Fruit fly (Drosophila melanogaster) whole organism, embryonic: ENCODE data around the gene CG14423.

Experiments used
- BtbVII ChIP-seq: fragments of 200-800 bp; sonication (Bioruptor generic); optimal IDR thresholded peaks from 3 replicates; lab custom pipeline; 2017; ENCODE audit warnings: missing biosample characterization, mild to moderate bottlenecking, missing genetic modification characterization
- CG1024 ChIP-seq: fragments of 200-800 bp; sonication (Bioruptor generic); IDR thresholded peaks from 2 replicates; pipeline ENCODE4 v1.3.6; 2022; ENCODE audit warnings: missing biosample characterization, missing genetic modification characterization
- CG11504 ChIP-seq: fragments of 200-800 bp; sonication (Bioruptor generic); optimal IDR thresholded peaks from 3 replicates; lab custom pipeline; 2019; ENCODE audit warnings: missing biosample characterization, mild to moderate bottlenecking, missing genetic modification characterization, moderate library complexity
- CG13624 ChIP-seq: fragments of 200-800 bp; sonication (Bioruptor generic); optimal IDR thresholded peaks from 2 replicates; lab custom pipeline; 2016; ENCODE audit warnings: missing biosample characterization, missing genetic modification characterization
- CG15479 ChIP-seq: fragments of 200-800 bp; sonication (Bioruptor generic); optimal IDR thresholded peaks from 3 replicates; lab custom pipeline; 2019; ENCODE audit warnings: missing biosample characterization, mild to moderate bottlenecking, missing genetic modification characterization, moderate library complexity
- CG15601 ChIP-seq: fragments of 200-800 bp; sonication (Bioruptor generic); optimal IDR thresholded peaks from 3 replicates; lab custom pipeline; 2019; ENCODE audit warnings: missing biosample characterization, mild to moderate bottlenecking, missing genetic modification characterization, moderate library complexity
- CG17359 ChIP-seq: fragments of 200-800 bp; sonication (Bioruptor generic); optimal IDR thresholded peaks from 3 replicates; lab custom pipeline; 2018; ENCODE audit warnings: missing biosample characterization, mild to moderate bottlenecking, missing genetic modification characterization, moderate library complexity
- CG17361 ChIP-seq: fragments of 200-800 bp; sonication (Bioruptor generic); IDR thresholded peaks from 3 replicates; pipeline ENCODE4 v1.3.6; 2022; ENCODE audit warnings: missing biosample characterization, missing genetic modification characterization
- CG18599 ChIP-seq: fragments of 200-800 bp; sonication (Bioruptor generic); optimal IDR thresholded peaks from 3 replicates; lab custom pipeline; 2017; ENCODE audit warnings: missing biosample characterization, missing genetic modification characterization, mild to moderate bottlenecking, moderate library complexity, missing genetic modification reagents
- CG2199 ChIP-seq: fragments of 200-800 bp; sonication (Bioruptor generic); IDR thresholded peaks from 3 replicates; pipeline ENCODE4 v1.3.6; 2022; ENCODE audit warnings: missing biosample characterization, missing genetic modification characterization
- CG2678 ChIP-seq: fragments of 200-800 bp; sonication (Bioruptor generic); optimal IDR thresholded peaks from 3 replicates; lab custom pipeline; 2019; ENCODE audit warnings: missing biosample characterization, mild to moderate bottlenecking, missing genetic modification characterization, moderate library complexity
- CG4404 ChIP-seq: fragments of 200-800 bp; sonication (Bioruptor generic); IDR thresholded peaks from 2 replicates; pipeline ENCODE4 v1.3.6; 2022; ENCODE audit warnings: missing biosample characterization, missing genetic modification characterization
- CG7271 ChIP-seq: fragments of 200-800 bp; sonication (Bioruptor generic); optimal IDR thresholded peaks from 2 replicates; lab custom pipeline; 2018; ENCODE audit warnings: missing biosample characterization, mild to moderate bottlenecking, missing genetic modification characterization, moderate library complexity
- CG7556 ChIP-seq: fragments of 200-800 bp; sonication (Bioruptor generic); optimal IDR thresholded peaks from 2 replicates; lab custom pipeline; 2017; ENCODE audit warnings: missing biosample characterization, mild to moderate bottlenecking, missing genetic modification characterization
- CG8281 ChIP-seq: fragments of 200-800 bp; sonication (Bioruptor generic); optimal IDR thresholded peaks from 2 replicates; lab custom pipeline; 2018; ENCODE audit warnings: missing biosample characterization, mild to moderate bottlenecking, missing genetic modification characterization, moderate library complexity
- CG9817 ChIP-seq: fragments of 200-800 bp; sonication (Bioruptor generic); optimal IDR thresholded peaks from 2 replicates; lab custom pipeline; 2018; ENCODE audit warnings: missing biosample characterization, mild to moderate bottlenecking, missing genetic modification characterization, moderate library complexity
- CG9876 ChIP-seq: fragments of 200-800 bp; sonication (Bioruptor generic); optimal IDR thresholded peaks from 2 replicates; lab custom pipeline; 2016; ENCODE audit warnings: missing biosample characterization, missing genetic modification characterization
- Chrac-16 ChIP-seq: fragments of 200-800 bp; sonication (Bioruptor generic); optimal IDR thresholded peaks from 3 replicates; lab custom pipeline; 2016; ENCODE audit warnings: missing biosample characterization, missing genetic modification characterization
- D19A ChIP-seq: fragments of 200-800 bp; optimal IDR thresholded peaks from 3 replicates; lab custom pipeline; 2019; ENCODE audit warnings: missing biosample characterization, mild to moderate bottlenecking, missing genetic modification characterization, moderate library complexity
- Fer1 ChIP-seq: fragments of 200-800 bp; sonication (Bioruptor generic); optimal IDR thresholded peaks from 2 replicates; lab custom pipeline; 2017; ENCODE audit warnings: missing biosample characterization, mild to moderate bottlenecking, missing genetic modification characterization
- Lim3 ChIP-seq: fragments of 200-800 bp; sonication (Bioruptor generic); IDR thresholded peaks from 2 replicates; pipeline ENCODE4 v1.3.6; 2022; ENCODE audit warnings: missing biosample characterization, missing genetic modification characterization
- Poxn ChIP-seq: fragments of 200-800 bp; sonication (Bioruptor generic); IDR thresholded peaks from 2 replicates; pipeline ENCODE4 v1.3.6; 2022; ENCODE audit warnings: missing biosample characterization, missing genetic modification characterization
- Ptx1 ChIP-seq: fragments of 200-800 bp; sonication (Bioruptor generic); IDR thresholded peaks from 2 replicates; pipeline ENCODE4 v1.3.6; 2022; ENCODE audit warnings: missing biosample characterization, missing genetic modification characterization
- Side ChIP-seq: fragments of 200-800 bp; sonication (Bioruptor generic); optimal IDR thresholded peaks from 2 replicates; lab custom pipeline; 2016; ENCODE audit warnings: missing biosample characterization, missing genetic modification characterization
- Trl ChIP-seq, 3 experiments: fragments of >200 bp in 2 of 3; fragments of 200-800 bp in 1 of 3; sonication (Bioruptor generic) in 1 of 3; optimal IDR thresholded peaks; 2 replicates in 1 of 3; 3 replicates in 2 of 3; lab custom pipeline; 2016 to 2017; ENCODE audit warnings: missing biosample characterization in 1 of 3, missing genetic modification characterization in 1 of 3
- Xbp1 ChIP-seq: fragments of 200-800 bp; sonication (Bioruptor generic); optimal IDR thresholded peaks from 3 replicates; lab custom pipeline; 2016; ENCODE audit warnings: missing biosample characterization, mild to moderate bottlenecking, missing genetic modification characterization
- ase ChIP-seq: fragments of 200-800 bp; sonication (Bioruptor generic); IDR thresholded peaks from 3 replicates; pipeline ENCODE4 v1.3.6; 2022; ENCODE audit warnings: missing biosample characterization, missing genetic modification characterization
- ato ChIP-seq: fragments of 200-800 bp; sonication (Bioruptor generic); IDR thresholded peaks from 2 replicates; pipeline ENCODE4 v1.3.6; 2022; ENCODE audit warnings: missing biosample characterization, missing genetic modification characterization; ENCODE audit not compliant: partially characterized antibody
- bcd ChIP-seq: fragments of 200-800 bp; sonication (Bioruptor generic); optimal IDR thresholded peaks from 2 replicates; lab custom pipeline; 2017; ENCODE audit warnings: missing biosample characterization, mild to moderate bottlenecking, missing genetic modification characterization
- esg ChIP-seq: fragments of 200-800 bp; sonication (Bioruptor generic); conservative IDR thresholded peaks from 2 replicates; pipeline ENCODE4 v1.3.6; 2022; ENCODE audit warnings: missing biosample characterization, missing genetic modification characterization
- gce ChIP-seq: fragments of 200-800 bp; sonication (Bioruptor generic); IDR thresholded peaks from 3 replicates; pipeline ENCODE4 v1.3.6; 2022; ENCODE audit warnings: missing biosample characterization, missing genetic modification characterization
- grn ChIP-seq: fragments of 200-800 bp; sonication (Bioruptor generic); optimal IDR thresholded peaks from 3 replicates; lab custom pipeline; 2017; ENCODE audit warnings: missing biosample characterization, missing genetic modification characterization
- hkb ChIP-seq, 2 experiments: fragments of 200-800 bp in 1 of 2; fragments of >200 bp in 1 of 2; sonication (Bioruptor generic) in 1 of 2; IDR thresholded peaks in 1 of 2; optimal IDR thresholded peaks in 1 of 2; 2 replicates each; pipeline versions ENCODE4 v1.3.6 to Lab custom; 2017 to 2022; ENCODE audit warnings: missing biosample characterization in 1 of 2, missing genetic modification characterization in 1 of 2
- sc ChIP-seq, 3 experiments: fragments of >200 bp in 2 of 3; fragments of 200-800 bp in 1 of 3; sonication (Bioruptor generic) in 1 of 3; optimal IDR thresholded peaks; 2 replicates in 2 of 3; 3 replicates in 1 of 3; lab custom pipeline; 2017; ENCODE audit warnings: mild to moderate bottlenecking in 1 of 3, missing biosample characterization in 1 of 3, missing genetic modification characterization in 1 of 3, missing genetic modification reagents in 1 of 3
- twi ChIP-seq: fragments of 200-800 bp; optimal IDR thresholded peaks from 2 replicates; lab custom pipeline; 2019; ENCODE audit warnings: missing biosample characterization, mild to moderate bottlenecking, missing genetic modification characterization, moderate library complexity
- unc-4 ChIP-seq: fragments of 200-800 bp; sonication (Bioruptor generic); IDR thresholded peaks from 2 replicates; pipeline ENCODE4 v1.3.6; 2022; ENCODE audit warnings: missing biosample characterization, missing genetic modification characterization; ENCODE audit not compliant: partially characterized antibody

Gene CG14423

dm6 chrX:2929496-2929895, 15.7 kb upstream of the CG14423 start, which contains the start of gene CG32793:
TSS of gene CG32793 (plus strand) at chrX:2929796.
- TF ChIP-seq Poxn (GFP tag; lab: Robert Waterston, UW) (no peak), sc (optimal IDR thresholded peaks at IDR 0.05; lab: Kevin White, UChicago) (no peak), sc (GFP tag; optimal IDR thresholded peaks at IDR 0.05; lab: Kevin White, UChicago) (no peak), bcd (GFP tag; lab: Kevin White, UChicago) (no peak), Trl (optimal IDR thresholded peaks at IDR 0.05; lab: Kevin White, UChicago) (peak in 1 of 2 experiments; percentile 35), Trl (GFP tag; optimal IDR thresholded peaks at IDR 0.05; lab: Kevin White, UChicago) (no peak), ase (GFP tag; lab: Robert Waterston, UW) (no peak)
- TF ChIP-seq, all 482 proteins: peak for 1

- TF ChIP-seq CG15601 (tag; lab: Kevin White, UChicago) (no peak), BtbVII (no peak), Side (GFP tag; lab: Kevin White, UChicago) (no peak), hkb (optimal IDR thresholded peaks at IDR 0.05; lab: Kevin White, UChicago) (no peak), hkb (GFP tag; IDR thresholded peaks at IDR 0.05; lab: Robert Waterston, UW) (no peak), CG7556 (GFP tag; lab: Kevin White, UChicago) (no peak), CG4404 (GFP tag; lab: Robert Waterston, UW) (no peak), CG9876 (GFP tag; lab: Kevin White, UChicago) (no peak), twi (tag; lab: Kevin White, UChicago) (no peak)
These were observed 10.4 kb upstream of the CG14423 start, which contains the start of gene CG3592 for dm6 chrX:2934827-2935226. TSS of gene CG3592 (plus strand) at chrX:2935127.

dm6 chrX:2936727-2937126, 8.5 kb upstream of the CG14423 start, which contains the start of gene CG3598:
TSS of gene CG3598 (plus strand) at chrX:2937027.
- TF ChIP-seq CG8281 (no peak), CG18599 (no peak), Chrac-16 (GFP tag; lab: Kevin White, UChicago) (no peak), CG9817 (tag; lab: Kevin White, UChicago) (no peak)
- TF ChIP-seq, all 482 proteins: peak for 0

- TF ChIP-seq gce (GFP tag; lab: Robert Waterston, UW) (no peak), Ptx1 (GFP tag; lab: Robert Waterston, UW) (no peak), Lim3 (GFP tag; lab: Robert Waterston, UW) (no peak), CG1024 (GFP tag; lab: Robert Waterston, UW) (no peak), unc-4 (GFP tag; lab: Robert Waterston, UW) (no peak), Fer1 (GFP tag; lab: Kevin White, UChicago) (no peak), esg (no peak), CG15479 (no peak), CG7271 (tag; lab: Kevin White, UChicago) (no peak), Xbp1 (GFP tag; lab: Kevin White, UChicago) (no peak), grn (no peak), CG11504 (tag; lab: Kevin White, UChicago) (no peak), CG2678 (no peak), CG17359 (no peak), CG13624 (GFP tag; lab: Kevin White, UChicago) (no peak), CG17361 (GFP tag; lab: Robert Waterston, UW) (no peak), CG2199 (GFP tag; lab: Robert Waterston, UW) (no peak), ato (GFP tag; lab: Robert Waterston, UW) (no peak), D19A (tag; lab: Kevin White, UChicago) (no peak)
These were observed 6.6 kb upstream of the CG14423 start, which contains the start of gene CG14420 for dm6 chrX:2938556-2938955. TSS of gene CG14420 (plus strand) at chrX:2938856.
